Worm (Caenorhabditis elegans): Measurements from ENCODE around the gene mnr-1.

The mnr-1 gene

ce11 chrV:20641896-20642295, 12.6 kb upstream of the mnr-1 start, which contains the start of gene srxa-15:
TSS of gene srxa-15 (plus strand) at chrV:20642196.
- TF ChIP-seq unc-55 (GFP tag; optimal IDR thresholded peaks at IDR 0.05), result no peak
- TF ChIP-seq ceh-2 (tag; optimal IDR thresholded peaks at IDR 0.05), result no peak
- no peak for TF ChIP-seq dve-1 (tag; optimal IDR thresholded peaks at IDR 0.05)
- no peak for TF ChIP-seq mec-3 (tag; optimal IDR thresholded peaks at IDR 0.05; ENCODE audit: borderline replicate concordance)
- no peak for TF ChIP-seq madf-2 (tag; optimal IDR thresholded peaks at IDR 0.05)
- no peak for TF ChIP-seq ttx-3 (tag; optimal IDR thresholded peaks at IDR 0.05)
- TF ChIP-seq unc-3 (GFP tag; conservative IDR thresholded peaks at IDR 0.05), result no peak
- TF ChIP-seq unc-3 (tag; optimal IDR thresholded peaks at IDR 0.05), result no peak

DNA sequence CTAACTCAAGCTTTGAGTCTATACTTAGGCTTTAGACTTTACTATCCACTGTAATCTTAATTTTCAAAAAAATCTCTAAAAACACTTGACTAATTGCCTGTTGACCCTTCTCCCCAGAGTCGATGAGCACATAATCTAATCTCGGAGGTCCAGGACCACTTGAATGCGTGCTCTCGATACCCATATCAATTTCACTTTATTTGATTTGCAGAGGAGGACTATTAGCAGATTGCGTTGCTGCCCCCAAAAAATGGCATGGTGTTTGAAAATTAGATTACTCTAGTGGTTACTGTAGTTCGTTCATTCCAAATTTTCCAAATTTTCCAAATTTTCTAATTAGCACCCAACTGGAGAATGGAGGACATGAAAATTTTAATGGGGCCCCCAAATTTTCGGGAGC, 9.0 kb upstream of the mnr-1 start:
- TF ChIP-seq tbx-2 (tag; optimal IDR thresholded peaks at IDR 0.05), result no peak
- no peak for TF ChIP-seq odd-2 (tag; optimal IDR thresholded peaks at IDR 0.05)
- TF ChIP-seq elt-4 (tag; optimal IDR thresholded peaks at IDR 0.05), result no peak
- TF ChIP-seq ref-2 (tag; optimal IDR thresholded peaks at IDR 0.05), result no peak
- no peak for TF ChIP-seq F13H6.1 (tag; optimal IDR thresholded peaks at IDR 0.05)
- peak; percentile 53 for TF ChIP-seq unc-42 (tag; optimal IDR thresholded peaks at IDR 0.05)

DNA sequence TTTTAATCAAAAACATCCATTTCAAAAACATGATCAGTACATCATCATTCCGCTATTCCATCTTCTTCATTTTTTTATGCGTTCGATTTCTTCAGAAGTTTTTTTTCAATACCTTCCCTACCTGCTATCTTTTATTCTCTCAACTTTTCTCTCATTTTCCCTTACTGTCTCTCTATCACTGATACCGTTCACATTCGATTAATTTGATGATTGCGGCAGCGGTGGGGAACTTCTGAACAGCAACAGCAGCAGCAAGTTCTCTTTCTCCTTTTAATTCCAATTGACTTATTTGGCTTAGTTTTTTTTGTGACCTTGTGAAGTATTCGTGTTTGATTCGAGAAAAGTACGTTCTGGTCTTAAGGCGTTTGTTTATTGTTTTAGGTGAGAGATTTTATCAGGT, 5.6 kb upstream of the mnr-1 start:
- TF ChIP-seq lim-6 (tag; optimal IDR thresholded peaks at IDR 0.05) (no peak), ceh-45 (GFP tag; IDR thresholded peaks at IDR 0.05) (no peak), pax-1 (tag; optimal IDR thresholded peaks at IDR 0.05) (no peak), ceh-30 (tag; optimal IDR thresholded peaks at IDR 0.05) (no peak), zip-5 (tag; optimal IDR thresholded peaks at IDR 0.05) (no peak), ttx-3 (tag; optimal IDR thresholded peaks at IDR 0.05) (no peak), pqm-1 (tag; optimal IDR thresholded peaks at IDR 0.05) (no peak), sox-4 (tag; optimal IDR thresholded peaks at IDR 0.05) (no peak), fkh-6 (tag; optimal IDR thresholded peaks at IDR 0.05) (no peak), pag-3 (tag; optimal IDR thresholded peaks at IDR 0.05; ENCODE audit: borderline replicate concordance) (no peak), ceh-9 (tag; optimal IDR thresholded peaks at IDR 0.05) (no peak), nfya-1 (tag; optimal IDR thresholded peaks at IDR 0.05) (no peak)

ce11 chrV:20651923-20652322, 2.5 kb upstream of the mnr-1 start:
- TF ChIP-seq gmeb-2 (tag; optimal IDR thresholded peaks at IDR 0.05) (no peak), unc-42 (tag; optimal IDR thresholded peaks at IDR 0.05) (peak; percentile 80)

ce11 chrV:20655174-20655573, 724 bp downstream of the mnr-1 start:
- peak; percentile 89 for TF ChIP-seq unc-42 (tag; optimal IDR thresholded peaks at IDR 0.05)
- no peak for TF ChIP-seq ref-2 (tag; optimal IDR thresholded peaks at IDR 0.05)

- TF ChIP-seq unc-55 (GFP tag; optimal IDR thresholded peaks at IDR 0.05), result peak; percentile 57
- no peak for TF ChIP-seq F13H6.1 (tag; optimal IDR thresholded peaks at IDR 0.05)
These were observed 2.2 kb downstream of the mnr-1 start for ce11 chrV:20656626-20657025.

ce11 chrV:20660025-20660424, 5.6 kb downstream of the mnr-1 start, which contains the start of gene W01F3.2:
TSS of gene W01F3.2 (plus strand) at chrV:20660325.
- no peak for TF ChIP-seq ceh-48 (tag; optimal IDR thresholded peaks at IDR 0.05)
- no peak for TF ChIP-seq T23F11.4 (GFP tag; optimal IDR thresholded peaks at IDR 0.05)
- TF ChIP-seq ztf-16 (tag; optimal IDR thresholded peaks at IDR 0.05), result no peak
- no peak for TF ChIP-seq dve-1 (tag; optimal IDR thresholded peaks at IDR 0.05)
- no peak for TF ChIP-seq zip-5 (tag; optimal IDR thresholded peaks at IDR 0.05)
- TF ChIP-seq hlh-15 (tag; optimal IDR thresholded peaks at IDR 0.05), result no peak
- TF ChIP-seq unc-3 (GFP tag; conservative IDR thresholded peaks at IDR 0.05), result no peak
- TF ChIP-seq unc-3 (tag; optimal IDR thresholded peaks at IDR 0.05), result no peak
- no peak for TF ChIP-seq sox-2 (GFP tag; IDR thresholded peaks at IDR 0.05)
- no peak for TF ChIP-seq F13H6.1 (tag; optimal IDR thresholded peaks at IDR 0.05)
- TF ChIP-seq mec-3 (tag; optimal IDR thresholded peaks at IDR 0.05; ENCODE audit: borderline replicate concordance), result no peak
- no peak for TF ChIP-seq elt-2 (tag; optimal IDR thresholded peaks at IDR 0.05)
- no peak for TF ChIP-seq ceh-18 (tag; optimal IDR thresholded peaks at IDR 0.05)
- no peak for TF ChIP-seq C08G9.2 (tag; optimal IDR thresholded peaks at IDR 0.05)
- no peak for TF ChIP-seq fkh-10 (GFP tag; optimal IDR thresholded peaks at IDR 0.05)
- TF ChIP-seq npax-4 (tag; optimal IDR thresholded peaks at IDR 0.05), result no peak
- TF ChIP-seq C38D4.7 (GFP tag; optimal IDR thresholded peaks at IDR 0.05), result no peak
- TF ChIP-seq ets-4 (tag; optimal IDR thresholded peaks at IDR 0.05), result no peak

Data from whole organism, late embryonic.